Fruit fly (Drosophila melanogaster) whole organism, wandering third instar larva: ENCODE results near the gene CG15425.

ENCODE experiments used
- Abd-B ChIP-seq: fragments of >200 bp; optimal IDR thresholded peaks from 2 replicates; lab custom pipeline; 2017; ENCODE audit warnings: missing biosample characterization, missing genetic modification characterization
- CG32264 ChIP-seq: fragments of 200-800 bp; sonication (Bioruptor generic); optimal IDR thresholded peaks from 2 replicates; lab custom pipeline; 2016; ENCODE audit warnings: missing biosample characterization, missing genetic modification characterization
- CG9705 ChIP-seq: fragments of 200-800 bp; sonication (Bioruptor generic); optimal IDR thresholded peaks from 2 replicates; lab custom pipeline; 2018; ENCODE audit warnings: missing biosample characterization, mild to moderate bottlenecking, missing genetic modification characterization
- CrebA ChIP-seq: fragments of 200-800 bp; sonication (Bioruptor generic); optimal IDR thresholded peaks from 2 replicates; lab custom pipeline; 2016; ENCODE audit warnings: missing biosample characterization, mild to moderate bottlenecking, missing genetic modification characterization, borderline replicate concordance
- Dfd ChIP-seq: fragments of >200 bp; optimal IDR thresholded peaks from 2 replicates; lab custom pipeline; 2017; ENCODE audit warnings: missing biosample characterization, missing genetic modification characterization
- Dif ChIP-seq: fragments of 200-275, 200-300 bp; sonication (Bioruptor generic); optimal IDR thresholded peaks from 2 replicates; lab custom pipeline; 2018; ENCODE audit warnings: missing biosample characterization, missing genetic modification characterization; ENCODE audit not compliant: partially characterized antibody
- GATAd ChIP-seq: sonication (Bioruptor generic); optimal IDR thresholded peaks from 2 replicates; lab custom pipeline; 2016; ENCODE audit warnings: missing biosample characterization, missing genetic modification characterization
- HLH106 ChIP-seq: fragments of 200-800 bp; optimal IDR thresholded peaks from 3 replicates; lab custom pipeline; 2019; ENCODE audit warnings: missing biosample characterization, mild to moderate bottlenecking, missing genetic modification characterization, moderate library complexity
- Hnf4 ChIP-seq: fragments of 200-800 bp; sonication (Bioruptor generic); optimal IDR thresholded peaks from 2 replicates; lab custom pipeline; 2016; ENCODE audit warnings: missing biosample characterization, mild to moderate bottlenecking, missing genetic modification characterization
- Hr78 ChIP-seq: fragments of >200 bp; optimal IDR thresholded peaks from 2 replicates; lab custom pipeline; 2017; ENCODE audit warnings: missing biosample characterization, missing genetic modification characterization
- Hr83 ChIP-seq: fragments of 200-300 bp; sonication (Bioruptor generic); optimal IDR thresholded peaks from 2 replicates; lab custom pipeline; 2016; ENCODE audit warnings: missing biosample characterization, mild to moderate bottlenecking, missing genetic modification characterization, moderate library complexity; ENCODE audit not compliant: poor library complexity, severe bottlenecking
- Jra ChIP-seq: sonication (Bioruptor generic); optimal IDR thresholded peaks from 2 replicates; lab custom pipeline; 2016; ENCODE audit warnings: missing biosample characterization, missing genetic modification characterization
- Myc ChIP-seq: fragments of >200 bp; optimal IDR thresholded peaks from 2 replicates; lab custom pipeline; 2017
- N ChIP-seq: fragments of >200 bp; optimal IDR thresholded peaks from 2 replicates; lab custom pipeline; 2018; ENCODE audit warnings: missing biosample characterization, missing external identifiers, missing genetic modification characterization
- OdsH ChIP-seq: fragments of 200-800 bp; sonication (Bioruptor generic); optimal IDR thresholded peaks from 2 replicates; lab custom pipeline; 2016; ENCODE audit warnings: missing biosample characterization, mild to moderate bottlenecking, missing genetic modification characterization
- Rel ChIP-seq, 2 experiments: fragments of 200-800 bp; sonication (Bioruptor generic) in 1 of 2; optimal IDR thresholded peaks; 2 replicates in 1 of 2; 3 replicates in 1 of 2; lab custom pipeline; 2016 to 2019; ENCODE audit warnings: mild to moderate bottlenecking in 2 of 2, missing biosample characterization in 2 of 2, missing genetic modification characterization in 2 of 2, moderate library complexity in 1 of 2
- Sp1 ChIP-seq: fragments of 200-800 bp; sonication (Bioruptor generic); optimal IDR thresholded peaks from 3 replicates; lab custom pipeline; 2019; ENCODE audit warnings: missing biosample characterization, mild to moderate bottlenecking, missing genetic modification characterization, moderate library complexity
- Vsx2 ChIP-seq: fragments of 200-300, 225-300 bp; sonication (Bioruptor generic); optimal IDR thresholded peaks from 2 replicates; lab custom pipeline; 2018; ENCODE audit warnings: missing biosample characterization, missing genetic modification characterization; ENCODE audit not compliant: partially characterized antibody
- br ChIP-seq: fragments of 200-800 bp; sonication (Bioruptor generic); optimal IDR thresholded peaks from 2 replicates; lab custom pipeline; 2016; ENCODE audit warnings: missing biosample characterization, missing genetic modification characterization
- brk ChIP-seq: fragments of 200-800 bp; sonication (Bioruptor generic); optimal IDR thresholded peaks from 2 replicates; lab custom pipeline; 2016; ENCODE audit warnings: missing biosample characterization, mild to moderate bottlenecking, missing genetic modification characterization
- dl ChIP-seq, 2 experiments: fragments of 175-275, 200-275 bp in 1 of 2; fragments of 200-275 bp in 1 of 2; sonication (Bioruptor generic); optimal IDR thresholded peaks; lab custom pipeline; 2018; ENCODE audit warnings: mild to moderate bottlenecking in 2 of 2, missing biosample characterization in 2 of 2, missing genetic modification characterization in 2 of 2, moderate library complexity in 2 of 2; ENCODE audit not compliant: partially characterized antibody in 2 of 2, insufficient read depth in 1 of 2
- dmrt93B ChIP-seq: fragments of 200-800 bp; sonication (Bioruptor generic); optimal IDR thresholded peaks from 2 replicates; lab custom pipeline; 2018; ENCODE audit warnings: missing biosample characterization, mild to moderate bottlenecking, missing genetic modification characterization
- ey ChIP-seq: fragments of 200-800 bp; sonication (Bioruptor generic); optimal IDR thresholded peaks from 2 replicates; lab custom pipeline; 2016; ENCODE audit warnings: missing biosample characterization, missing genetic modification characterization
- foxo ChIP-seq, 2 experiments: fragments of 200-800 bp; sonication (Bioruptor generic); optimal IDR thresholded peaks; 2 replicates in 1 of 2; 3 replicates in 1 of 2; lab custom pipeline; 2016 to 2017; ENCODE audit warnings: missing biosample characterization in 2 of 2, missing genetic modification characterization in 2 of 2
- fru ChIP-seq: fragments of 200-800 bp; sonication (Bioruptor generic); optimal IDR thresholded peaks from 3 replicates; lab custom pipeline; 2016; ENCODE audit warnings: missing biosample characterization, mild to moderate bottlenecking, missing genetic modification characterization
- h ChIP-seq: fragments of 200-800 bp; sonication (Bioruptor generic); optimal IDR thresholded peaks from 3 replicates; lab custom pipeline; 2016; ENCODE audit warnings: missing biosample characterization, mild to moderate bottlenecking, missing genetic modification characterization
- jim ChIP-seq: fragments of 175-275, 200-325 bp; sonication (Bioruptor generic); optimal IDR thresholded peaks from 2 replicates; lab custom pipeline; 2016; ENCODE audit warnings: missing biosample characterization, mild to moderate bottlenecking, missing genetic modification characterization
- lola ChIP-seq: fragments of >200 bp; optimal IDR thresholded peaks from 2 replicates; lab custom pipeline; 2017; ENCODE audit warnings: missing biosample characterization, missing genetic modification characterization
- pan ChIP-seq: fragments of >200 bp; optimal IDR thresholded peaks from 2 replicates; lab custom pipeline; 2017
- psq ChIP-seq: fragments of 200-800 bp; sonication (Bioruptor generic); optimal IDR thresholded peaks from 3 replicates; lab custom pipeline; 2017; ENCODE audit warnings: missing biosample characterization, mild to moderate bottlenecking, missing genetic modification characterization, moderate library complexity
- rgr ChIP-seq: fragments of 200-800 bp; sonication (Bioruptor generic); optimal IDR thresholded peaks from 3 replicates; lab custom pipeline; 2016; ENCODE audit warnings: missing biosample characterization, mild to moderate bottlenecking, missing genetic modification characterization
- sage ChIP-seq: fragments of 200-800 bp; sonication (Bioruptor generic); optimal IDR thresholded peaks from 2 replicates; lab custom pipeline; 2016; ENCODE audit warnings: missing biosample characterization, mild to moderate bottlenecking, missing genetic modification characterization
- sv ChIP-seq: fragments of 200-800 bp; sonication (Bioruptor generic); optimal IDR thresholded peaks from 3 replicates; lab custom pipeline; 2016; ENCODE audit warnings: missing biosample characterization, missing genetic modification characterization
- tai ChIP-seq: sonication (Bioruptor generic); optimal IDR thresholded peaks from 2 replicates; lab custom pipeline; 2016; ENCODE audit warnings: missing biosample characterization, missing genetic modification characterization
- usp ChIP-seq: fragments of >200 bp; optimal IDR thresholded peaks from 2 replicates; lab custom pipeline; 2017; ENCODE audit warnings: missing biosample characterization, missing genetic modification characterization
- woc ChIP-seq: sonication (Bioruptor generic); optimal IDR thresholded peaks from 2 replicates; lab custom pipeline; 2016; ENCODE audit warnings: missing biosample characterization, mild to moderate bottlenecking, missing genetic modification characterization

CG15425 gene

dm6 chr2L:4222002-4222920 is 35.1 kb upstream of the CG15425 start:
- TF ChIP-seq Sp1 (peak; percentile 57), fru (GFP tag; lab: Kevin White, UChicago) (peak; percentile 89), OdsH (GFP tag; lab: Kevin White, UChicago) (peak; percentile 79), Vsx2 (no peak), N (GFP tag; lab: Kevin White, UChicago) (no peak), Dif (peak; percentile 72), sv (GFP tag; lab: Kevin White, UChicago) (no peak), brk (GFP tag; lab: Kevin White, UChicago) (no peak), ey (GFP tag; lab: Kevin White, UChicago) (peak; percentile 87), sage (peak; percentile 3), usp (GFP tag; lab: Kevin White, UChicago) (no peak), Hnf4 (no peak), Hr83 (GFP tag; lab: Kevin White, UChicago) (no peak), dmrt93B (peak; percentile 85), Jra (GFP tag; lab: Kevin White, UChicago) (no peak), pan (no peak), CG9705 (peak; percentile 32), foxo (GFP tag; optimal IDR thresholded peaks at IDR 0.05; lab: Kevin White, UChicago) (peak in 1 of 2 experiments; percentile 63), h (GFP tag; lab: Kevin White, UChicago) (peak; percentile 73), Dfd (GFP tag; lab: Kevin White, UChicago) (no peak), br (GFP tag; lab: Kevin White, UChicago) (peak; percentile 65), rgr (peak; percentile 63), CrebA (GFP tag; lab: Kevin White, UChicago) (no peak), tai (GFP tag; lab: Kevin White, UChicago) (no peak), Myc (lab: Kevin White, UChicago) (no peak), woc (GFP tag; lab: Kevin White, UChicago) (peak; percentile 65), psq (GFP tag; lab: Kevin White, UChicago) (peak; percentile 33), Abd-B (GFP tag; lab: Kevin White, UChicago) (no peak), CG32264 (no peak), GATAd (GFP tag; lab: Kevin White, UChicago) (no peak), Rel (GFP tag; optimal IDR thresholded peaks at IDR 0.05; lab: Kevin White, UChicago) (no peak), Rel (tag; optimal IDR thresholded peaks at IDR 0.05; lab: Kevin White, UChicago) (no peak), dl (GFP tag; optimal IDR thresholded peaks at IDR 0.05; lab: Kevin White, UChicago; ENCODE audit: insufficient read depth in 1 of 2, partially characterized antibody in 2 of 2) (peak; percentile 43 to 75), Hr78 (no peak), HLH106 (tag; lab: Kevin White, UChicago) (peak; percentile 84)

dm6 chr2L:4222921-4223279 is 34.5 kb upstream of the CG15425 start:
- TF ChIP-seq CG9705: peak; percentile 69
- TF ChIP-seq dmrt93B: peak; percentile 69
- TF ChIP-seq Vsx2: no peak
- peak; percentile 64 for TF ChIP-seq br (GFP tag; lab: Kevin White, UChicago)
- peak; percentile 89 for TF ChIP-seq HLH106 (tag; lab: Kevin White, UChicago)
- peak; percentile 89 for TF ChIP-seq Sp1
- peak; percentile 87 for TF ChIP-seq OdsH (GFP tag; lab: Kevin White, UChicago)
- TF ChIP-seq rgr: peak; percentile 89
- TF ChIP-seq lola (GFP tag; lab: Kevin White, UChicago): no peak
- no peak for TF ChIP-seq Abd-B (GFP tag; lab: Kevin White, UChicago)
- no peak for TF ChIP-seq dl (GFP tag; optimal IDR thresholded peaks at IDR 0.05; lab: Kevin White, UChicago; ENCODE audit: insufficient read depth in 1 of 2, partially characterized antibody in 2 of 2)
- TF ChIP-seq foxo (GFP tag; optimal IDR thresholded peaks at IDR 0.05; lab: Kevin White, UChicago): peak in 1 of 2 experiments; percentile 91
- no peak for TF ChIP-seq Myc (lab: Kevin White, UChicago)
- peak; percentile 46 for TF ChIP-seq CG32264
- TF ChIP-seq h (GFP tag; lab: Kevin White, UChicago): peak; percentile 88
- TF ChIP-seq ey (GFP tag; lab: Kevin White, UChicago): peak; percentile 75
- TF ChIP-seq sv (GFP tag; lab: Kevin White, UChicago): no peak
- peak; percentile 85 for TF ChIP-seq Rel (GFP tag; optimal IDR thresholded peaks at IDR 0.05; lab: Kevin White, UChicago)
- TF ChIP-seq Rel (tag; optimal IDR thresholded peaks at IDR 0.05; lab: Kevin White, UChicago): peak; percentile 22
- TF ChIP-seq woc (GFP tag; lab: Kevin White, UChicago): peak; percentile 39
- TF ChIP-seq Hnf4: peak; percentile 63
- peak; percentile 80 for TF ChIP-seq fru (GFP tag; lab: Kevin White, UChicago)
- TF ChIP-seq sage: peak; percentile 75
- TF ChIP-seq Dfd (GFP tag; lab: Kevin White, UChicago): no peak
- TF ChIP-seq psq (GFP tag; lab: Kevin White, UChicago): peak; percentile 86
- no peak for TF ChIP-seq jim (GFP tag; lab: Kevin White, UChicago)
- TF ChIP-seq Jra (GFP tag; lab: Kevin White, UChicago): peak; percentile 13
